Worm (Caenorhabditis elegans) whole organism, L2 larva: ENCODE results near the gene F59B2.15.

Experiments
- ZK546.5 ChIP-seq: sonication (generic microtip); optimal IDR thresholded peaks from 2 replicates; lab custom pipeline; 2017; ENCODE audit warnings: missing biosample characterization, missing genetic modification characterization
- lin-39 ChIP-seq: fragments of 150-350 bp; optimal IDR thresholded peaks from 2 replicates; lab custom pipeline; 2014; ENCODE audit warnings: missing biosample characterization, missing genetic modification reagents, missing genetic modification characterization
- nhr-77 ChIP-seq: fragments of 150-350 bp; optimal IDR thresholded peaks from 2 replicates; lab custom pipeline; 2014; ENCODE audit warnings: missing biosample characterization, missing genetic modification characterization

DNA sequence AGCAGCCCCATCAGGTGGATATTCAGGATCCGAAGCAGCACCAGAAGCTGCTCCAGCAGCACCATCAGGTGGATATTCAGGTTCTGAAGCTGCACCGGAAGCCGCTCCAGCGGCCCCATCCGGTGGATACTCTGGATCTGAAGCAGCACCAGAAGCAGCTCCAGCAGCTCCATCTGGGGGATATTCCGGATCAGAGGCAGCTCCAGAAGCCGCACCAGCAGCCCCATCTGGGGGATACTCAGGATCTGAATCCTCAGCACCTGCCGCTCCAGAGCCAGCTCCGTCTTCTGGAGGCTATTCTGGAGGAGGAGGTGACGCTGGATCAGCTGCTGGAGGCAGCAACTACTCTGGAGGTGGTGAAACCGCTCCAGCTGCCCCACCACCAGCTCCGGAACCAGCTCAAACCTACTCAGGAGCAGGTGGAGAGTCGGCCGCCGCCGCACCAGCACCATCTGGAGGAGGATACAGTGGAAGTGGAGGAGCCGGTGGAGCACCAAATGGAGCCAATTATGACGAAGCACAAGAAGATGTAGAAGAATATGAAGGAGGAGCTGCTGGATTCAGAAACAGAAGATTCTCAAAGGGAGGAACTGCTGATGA lies 37.7 kb downstream of the F59B2.15 start:
- TF ChIP-seq nhr-77 (tag; lab: Kevin White, UChicago): no peak
- no peak for TF ChIP-seq ZK546.5
- TF ChIP-seq lin-39 (tag; lab: Kevin White, UChicago): no peak
